Worm (Caenorhabditis elegans) whole organism, early embryonic: Measurements from ENCODE around the gene K02D10.4.
A peak's percentile ranks its signal among the peaks of the same experiment; 100 is the strongest.

Experiments
- B0310.2 ChIP-seq: sonication (generic microtip); optimal IDR thresholded peaks from 2 replicates; lab custom pipeline; 2016; ENCODE audit warnings: mild to moderate bottlenecking, missing genetic modification characterization, missing compliant biosample characterization
- F13C5.2 ChIP-seq: sonication (generic microtip); optimal IDR thresholded peaks from 2 replicates; lab custom pipeline; 2017; ENCODE audit warnings: mild to moderate bottlenecking, missing genetic modification characterization, inconsistent platforms, missing compliant biosample characterization
- aly-1 ChIP-seq: sonication (generic microtip); optimal IDR thresholded peaks from 2 replicates; lab custom pipeline; 2016; ENCODE audit warnings: missing genetic modification characterization, missing compliant biosample characterization
- ama-1 ChIP-seq: fragments of 150-350 bp; optimal IDR thresholded peaks from 2 replicates; lab custom pipeline; 2014
- ceh-13 ChIP-seq: fragments of 200-800 bp; sonication (Bioruptor generic); optimal IDR thresholded peaks from 2 replicates; lab custom pipeline; 2018; ENCODE audit warnings: mild to moderate bottlenecking, missing genetic modification characterization, missing compliant biosample characterization
- ceh-36 ChIP-seq: sonication (generic microtip); optimal IDR thresholded peaks from 2 replicates; lab custom pipeline; 2016; ENCODE audit warnings: missing genetic modification characterization, inconsistent platforms, missing compliant biosample characterization
- ets-7 ChIP-seq: sonication (generic microtip); optimal IDR thresholded peaks from 2 replicates; lab custom pipeline; 2016; ENCODE audit warnings: missing genotype, missing genetic modification characterization, missing compliant biosample characterization
- flt-1 ChIP-seq: fragments of 200-800 bp; sonication (Bioruptor generic); IDR thresholded peaks from 2 replicates; pipeline ENCODE4 v1.3.6; 2022; ENCODE audit warnings: missing genetic modification characterization, missing compliant biosample characterization
- hmbx-1 ChIP-seq: sonication (generic microtip); optimal IDR thresholded peaks from 2 replicates; lab custom pipeline; 2016; ENCODE audit warnings: mild to moderate bottlenecking, missing genetic modification characterization, missing compliant biosample characterization
- hmg-4 ChIP-seq: fragments of 200-800 bp; sonication (Bioruptor generic); optimal IDR thresholded peaks from 2 replicates; lab custom pipeline; 2018; ENCODE audit warnings: mild to moderate bottlenecking, missing genetic modification characterization, missing compliant biosample characterization
- hnd-1 ChIP-seq: sonication (generic microtip); optimal IDR thresholded peaks from 2 replicates; lab custom pipeline; 2016; ENCODE audit warnings: missing genetic modification characterization, missing compliant biosample characterization
- pes-1 ChIP-seq: fragments of 200-800 bp; sonication (Bioruptor generic); IDR thresholded peaks from 2 replicates; pipeline ENCODE4 v1.3.6; 2022; ENCODE audit warnings: missing genetic modification reagents, missing genetic modification characterization, missing compliant biosample characterization
- scrt-1 ChIP-seq: fragments of 200-800 bp; sonication (Bioruptor generic); IDR thresholded peaks from 2 replicates; pipeline ENCODE4 v1.3.6; 2022; ENCODE audit warnings: missing genetic modification characterization, missing compliant biosample characterization
- sea-1 ChIP-seq: fragments of 200-800 bp; sonication (Bioruptor generic); conservative IDR thresholded peaks from 2 replicates; pipeline ENCODE4 v1.3.6; 2022; ENCODE audit warnings: missing genetic modification characterization, missing compliant biosample characterization
- tbx-11 ChIP-seq: fragments of 200-800 bp; sonication (Bioruptor generic); IDR thresholded peaks from 2 replicates; pipeline ENCODE4 v1.3.6; 2022; ENCODE audit warnings: missing genetic modification characterization, missing compliant biosample characterization
- tbx-37 ChIP-seq: fragments of 200-800 bp; sonication (Bioruptor generic); conservative IDR thresholded peaks from 2 replicates; pipeline ENCODE4 v1.3.6; 2022; ENCODE audit warnings: missing genetic modification reagents, missing genetic modification characterization, missing compliant biosample characterization
- tra-4 ChIP-seq: sonication (generic microtip); optimal IDR thresholded peaks from 2 replicates; lab custom pipeline; 2017; ENCODE audit warnings: missing genetic modification characterization, missing compliant biosample characterization

Gene K02D10.4

ce11 chrIII:8748620-8749019, 31.2 kb downstream of the K02D10.4 start:
- TF ChIP-seq flt-1 (GFP tag; lab: Robert Waterston, UW) (no peak), pes-1 (GFP tag; lab: Robert Waterston, UW) (no peak), F13C5.2 (tag; lab: Kevin White, UChicago) (no peak), sea-1 (GFP tag; lab: Robert Waterston, UW) (no peak), ets-7 (tag; lab: Kevin White, UChicago) (no peak), tra-4 (tag; lab: Kevin White, UChicago) (no peak), aly-1 (tag; lab: Kevin White, UChicago) (no peak), tbx-37 (GFP tag; lab: Robert Waterston, UW) (no peak), hmg-4 (GFP tag; lab: Kevin White, UChicago) (no peak)

DNA sequence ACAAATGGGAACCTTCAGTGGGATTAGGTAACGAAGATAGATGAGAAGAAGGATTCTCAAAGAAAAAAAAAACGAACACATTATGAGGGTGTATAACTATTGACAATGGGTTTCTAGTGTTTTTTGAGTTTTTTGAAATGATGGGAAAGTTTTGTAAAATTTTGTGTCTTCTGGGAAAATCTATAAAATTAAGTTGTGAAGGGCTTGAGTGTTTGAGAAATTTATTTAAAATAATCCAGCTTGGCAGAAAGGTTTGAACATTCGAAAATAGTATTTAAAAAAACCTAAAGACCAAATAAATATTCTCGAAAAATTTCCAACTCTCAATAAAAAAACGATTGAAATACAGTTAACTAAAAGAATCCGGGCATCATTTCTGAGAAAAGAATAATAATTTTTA, 34.6 kb downstream of the K02D10.4 start:
- TF ChIP-seq sea-1 (GFP tag; lab: Robert Waterston, UW): no peak
- no peak for TF ChIP-seq scrt-1 (GFP tag; lab: Robert Waterston, UW)
- TF ChIP-seq F13C5.2 (tag; lab: Kevin White, UChicago): no peak
- no peak for TF ChIP-seq ama-1
- TF ChIP-seq hmg-4 (GFP tag; lab: Kevin White, UChicago): no peak
- TF ChIP-seq tra-4 (tag; lab: Kevin White, UChicago): no peak
- no peak for TF ChIP-seq ceh-36 (tag; lab: Kevin White, UChicago)
- no peak for TF ChIP-seq tbx-11

DNA sequence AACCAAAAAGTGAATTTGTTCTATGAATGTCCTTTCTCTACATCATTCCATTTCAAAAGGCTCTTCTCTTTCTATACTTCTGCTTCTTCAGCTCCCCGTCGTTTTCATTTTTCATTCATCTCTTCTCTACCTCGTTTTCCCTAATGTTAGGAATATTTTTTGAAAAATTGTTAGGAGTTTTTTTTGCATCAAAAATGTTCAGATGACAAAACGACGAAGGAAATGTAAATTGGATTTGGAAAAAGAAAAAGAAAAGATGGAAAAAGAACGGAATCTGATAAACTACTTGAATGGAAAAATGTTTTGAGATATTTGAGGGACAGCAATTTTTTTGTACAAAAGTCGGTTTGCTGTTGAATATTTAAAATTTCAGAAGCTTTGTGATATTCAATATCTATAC, 35.0 kb downstream of the K02D10.4 start:
- TF ChIP-seq ceh-36 (tag; lab: Kevin White, UChicago) (no peak), hmg-4 (GFP tag; lab: Kevin White, UChicago) (no peak), ets-7 (tag; lab: Kevin White, UChicago) (no peak), aly-1 (tag; lab: Kevin White, UChicago) (no peak), B0310.2 (tag; lab: Kevin White, UChicago) (no peak), scrt-1 (GFP tag; lab: Robert Waterston, UW) (no peak)

ce11 chrIII:8743796-8744404, 35.9 kb downstream of the K02D10.4 start, which contains the start of gene ZK370.6:
TSS of gene ZK370.6 (minus strand) at chrIII:8743846.
- TF ChIP-seq ets-7 (tag; lab: Kevin White, UChicago): no peak
- no peak for TF ChIP-seq flt-1 (GFP tag; lab: Robert Waterston, UW)
- no peak for TF ChIP-seq F13C5.2 (tag; lab: Kevin White, UChicago)
- TF ChIP-seq pes-1 (GFP tag; lab: Robert Waterston, UW): no peak
- no peak for TF ChIP-seq hmg-4 (GFP tag; lab: Kevin White, UChicago)
- no peak for TF ChIP-seq ama-1
- TF ChIP-seq tbx-37 (GFP tag; lab: Robert Waterston, UW): no peak
- no peak for TF ChIP-seq sea-1 (GFP tag; lab: Robert Waterston, UW)
- no peak for TF ChIP-seq tra-4 (tag; lab: Kevin White, UChicago)
- no peak for TF ChIP-seq B0310.2 (tag; lab: Kevin White, UChicago)
- TF ChIP-seq scrt-1 (GFP tag; lab: Robert Waterston, UW): no peak
- TF ChIP-seq hnd-1 (tag; lab: Kevin White, UChicago): no peak
- TF ChIP-seq aly-1 (tag; lab: Kevin White, UChicago): no peak

DNA sequence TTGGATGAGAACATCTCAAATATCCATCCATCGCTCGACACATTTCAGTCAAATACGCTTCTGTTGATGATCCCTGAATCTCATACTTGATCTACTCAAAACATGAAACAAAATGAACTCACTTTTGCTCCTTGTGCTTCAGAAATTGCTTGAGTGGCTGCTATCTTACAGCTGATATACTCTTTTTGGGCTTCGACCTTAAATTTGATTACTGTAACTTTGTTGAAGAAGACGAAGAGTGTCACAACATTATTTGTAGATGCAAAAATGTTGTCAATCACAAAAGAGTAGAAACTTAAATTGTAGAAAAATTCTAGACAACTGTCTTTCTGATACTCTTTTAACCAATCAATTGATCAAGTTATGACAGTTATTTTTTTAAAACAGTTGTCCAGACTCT, 37.2 kb downstream of the K02D10.4 start:
- TF ChIP-seq tra-4 (tag; lab: Kevin White, UChicago): no peak
- TF ChIP-seq ceh-36 (tag; lab: Kevin White, UChicago): no peak
- TF ChIP-seq ceh-13 (GFP tag; lab: Kevin White, UChicago): no peak
- no peak for TF ChIP-seq ama-1
- no peak for TF ChIP-seq flt-1 (GFP tag; lab: Robert Waterston, UW)
- TF ChIP-seq sea-1 (GFP tag; lab: Robert Waterston, UW): no peak

ce11 chrIII:8741955-8742354, 37.9 kb downstream of the K02D10.4 start:
- TF ChIP-seq ceh-13 (GFP tag; lab: Kevin White, UChicago) (no peak), ets-7 (tag; lab: Kevin White, UChicago) (no peak), sea-1 (GFP tag; lab: Robert Waterston, UW) (no peak), flt-1 (GFP tag; lab: Robert Waterston, UW) (no peak), ceh-36 (tag; lab: Kevin White, UChicago) (no peak), tra-4 (tag; lab: Kevin White, UChicago) (no peak), aly-1 (tag; lab: Kevin White, UChicago) (no peak), B0310.2 (tag; lab: Kevin White, UChicago) (no peak), scrt-1 (GFP tag; lab: Robert Waterston, UW) (no peak), F13C5.2 (tag; lab: Kevin White, UChicago) (no peak), hnd-1 (tag; lab: Kevin White, UChicago) (no peak), hmbx-1 (tag; lab: Kevin White, UChicago) (no peak), tbx-37 (GFP tag; lab: Robert Waterston, UW) (no peak), ama-1 (no peak), pes-1 (GFP tag; lab: Robert Waterston, UW) (no peak), tbx-11 (no peak), hmg-4 (GFP tag; lab: Kevin White, UChicago) (no peak)

DNA sequence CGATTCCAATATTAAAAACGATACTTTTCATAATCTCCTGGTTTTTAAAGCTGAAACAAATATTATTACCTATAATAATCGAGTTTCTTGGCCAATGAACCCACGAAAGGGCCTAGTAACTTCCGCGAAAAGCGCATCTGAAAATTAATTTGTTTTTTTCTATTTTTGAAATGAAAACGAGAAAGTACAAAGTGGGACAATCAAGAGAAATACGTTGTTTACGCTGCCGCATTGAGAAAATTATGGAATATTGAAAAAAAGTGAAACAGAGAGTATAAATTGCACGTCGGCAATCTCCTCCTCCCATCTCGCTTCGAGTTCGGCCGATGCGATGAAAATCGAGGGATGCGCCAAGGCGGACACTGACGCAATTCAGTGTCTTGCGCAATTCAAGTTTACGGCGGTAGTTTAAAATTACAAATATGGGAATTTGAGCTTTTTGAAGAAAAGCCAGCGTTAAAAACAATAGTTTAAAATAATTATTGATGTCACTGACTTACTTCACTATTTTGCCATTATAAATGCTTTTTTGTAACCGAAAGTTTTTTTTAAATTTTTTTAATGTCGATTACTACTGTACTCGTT, 38.4 kb downstream of the K02D10.4 start, which contains the start of gene pdhk-2:
pdhk-2 (minus strand) TSS at position 137 of the 585 bp plus-strand sequence.
- TF ChIP-seq tbx-37 (GFP tag; lab: Robert Waterston, UW): peak; percentile 63
- peak; percentile 63 for TF ChIP-seq flt-1 (GFP tag; lab: Robert Waterston, UW)
- no peak for TF ChIP-seq hmbx-1 (tag; lab: Kevin White, UChicago)
- peak; percentile 30; the same call in 1 of the 2 replicates for TF ChIP-seq sea-1 (GFP tag; lab: Robert Waterston, UW)
- no peak for TF ChIP-seq ceh-36 (tag; lab: Kevin White, UChicago)
- peak; percentile 93 for TF ChIP-seq F13C5.2 (tag; lab: Kevin White, UChicago)
- TF ChIP-seq tbx-11: 0 out of 2 replicates have a peak, but pooled peaks have one; percentile 54
- TF ChIP-seq B0310.2 (tag; lab: Kevin White, UChicago): no peak
- no peak for TF ChIP-seq ceh-13 (GFP tag; lab: Kevin White, UChicago)
- peak; percentile 52 for TF ChIP-seq ets-7 (tag; lab: Kevin White, UChicago)
- no peak for TF ChIP-seq ama-1
- peak; percentile 68; the same call in 1 of the 2 replicates for TF ChIP-seq pes-1 (GFP tag; lab: Robert Waterston, UW)
- peak; percentile 70; the same call in 1 of the 2 replicates for TF ChIP-seq scrt-1 (GFP tag; lab: Robert Waterston, UW)
- peak; percentile 11 for TF ChIP-seq hnd-1 (tag; lab: Kevin White, UChicago)
- no peak for TF ChIP-seq hmg-4 (GFP tag; lab: Kevin White, UChicago)
- peak; percentile 58 for TF ChIP-seq aly-1 (tag; lab: Kevin White, UChicago)
- no peak for TF ChIP-seq tra-4 (tag; lab: Kevin White, UChicago)
